Worm (Caenorhabditis elegans) whole organism, L4/young adult: ENCODE data around the gene T02B11.6.

ENCODE experiments used
- W03F9.2 ChIP-seq: fragments of 150-350 bp; optimal IDR thresholded peaks from 2 replicates; lab custom pipeline; 2014; ENCODE audit warnings: missing biosample characterization, missing genetic modification characterization
- dao-5 ChIP-seq: sonication (generic microtip); optimal IDR thresholded peaks from 2 replicates; lab custom pipeline; 2016; ENCODE audit warnings: missing genotype, missing genetic modification characterization, moderate library complexity, missing compliant biosample characterization
- him-1 ChIP-seq: sonication (generic microtip); optimal IDR thresholded peaks from 2 replicates; lab custom pipeline; 2016; ENCODE audit warnings: missing genotype, missing genetic modification reagents, missing genetic modification characterization, missing compliant biosample characterization

DNA sequence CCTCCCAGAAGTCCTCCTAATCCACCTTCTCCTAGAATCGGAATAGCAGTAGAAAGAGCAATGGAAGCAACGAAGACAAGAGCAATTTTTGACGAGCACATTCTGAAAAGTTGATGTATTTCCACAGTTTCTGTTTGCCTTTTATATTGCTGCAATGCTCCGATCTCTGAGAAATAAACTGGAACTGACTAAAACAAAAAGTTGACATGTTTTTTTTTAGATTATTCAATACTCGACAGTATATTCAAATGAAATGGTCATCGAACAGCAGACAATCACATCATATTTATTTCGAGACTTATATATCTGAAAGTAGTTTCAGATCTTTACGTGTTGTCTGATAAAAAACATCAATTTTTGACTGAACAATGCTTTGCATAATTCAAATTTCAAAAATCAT, 1.3 kb upstream of the T02B11.6 start, which contains the start of gene srlf-21:
- TF ChIP-seq him-1 (tag; lab: Kevin White, UChicago) (no peak), W03F9.2 (tag; lab: Kevin White, UChicago) (no peak), dao-5 (tag; lab: Kevin White, UChicago) (no peak)
